Fruit fly (Drosophila melanogaster): ENCODE measurements around the gene hd.
A peak's percentile ranks its signal among the peaks of the same experiment; 100 is the strongest.

hd gene

DNA sequence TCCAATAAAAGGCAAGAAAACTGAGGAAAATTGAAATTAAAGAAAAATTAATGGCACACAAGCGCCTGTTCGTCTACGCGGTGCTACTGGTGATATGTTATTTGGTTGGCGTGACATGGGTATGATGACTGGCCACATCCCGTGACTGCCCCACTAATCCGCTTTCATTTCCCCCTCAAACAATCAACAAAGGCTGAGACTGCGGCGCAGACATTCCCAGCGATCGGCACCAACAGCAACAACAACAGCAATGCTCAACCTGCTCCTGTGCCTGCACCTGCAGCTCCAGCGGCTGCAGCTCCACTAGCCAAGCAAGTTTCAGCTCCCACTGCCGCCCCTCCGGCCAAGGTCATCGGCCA lies 19.6 kb downstream of the hd start:
- no peak for TF ChIP-seq Blimp-1 (GFP tag; optimal IDR thresholded peaks at IDR 0.05)
- TF ChIP-seq CG4318 (GFP tag; optimal IDR thresholded peaks at IDR 0.05), result no peak
- no peak for TF ChIP-seq Hr38 (GFP tag; optimal IDR thresholded peaks at IDR 0.05)
- no peak for TF ChIP-seq topi (GFP tag; optimal IDR thresholded peaks at IDR 0.05)
- TF ChIP-seq dac (GFP tag; optimal IDR thresholded peaks at IDR 0.05), result no peak
- TF ChIP-seq CG34406 (GFP tag; optimal IDR thresholded peaks at IDR 0.05), result no peak
- TF ChIP-seq CG1621 (tag; optimal IDR thresholded peaks at IDR 0.05), result no peak
- no peak for TF ChIP-seq fkh (GFP tag; optimal IDR thresholded peaks at IDR 0.05)
- TF ChIP-seq pdm3 (GFP tag; optimal IDR thresholded peaks at IDR 0.05), result no peak
- TF ChIP-seq CG3919 (GFP tag; optimal IDR thresholded peaks at IDR 0.05), result no peak
- TF ChIP-seq CG6276 (GFP tag; optimal IDR thresholded peaks at IDR 0.05), result no peak
- TF ChIP-seq Ets21C (GFP tag; optimal IDR thresholded peaks at IDR 0.05), result no peak

DNA sequence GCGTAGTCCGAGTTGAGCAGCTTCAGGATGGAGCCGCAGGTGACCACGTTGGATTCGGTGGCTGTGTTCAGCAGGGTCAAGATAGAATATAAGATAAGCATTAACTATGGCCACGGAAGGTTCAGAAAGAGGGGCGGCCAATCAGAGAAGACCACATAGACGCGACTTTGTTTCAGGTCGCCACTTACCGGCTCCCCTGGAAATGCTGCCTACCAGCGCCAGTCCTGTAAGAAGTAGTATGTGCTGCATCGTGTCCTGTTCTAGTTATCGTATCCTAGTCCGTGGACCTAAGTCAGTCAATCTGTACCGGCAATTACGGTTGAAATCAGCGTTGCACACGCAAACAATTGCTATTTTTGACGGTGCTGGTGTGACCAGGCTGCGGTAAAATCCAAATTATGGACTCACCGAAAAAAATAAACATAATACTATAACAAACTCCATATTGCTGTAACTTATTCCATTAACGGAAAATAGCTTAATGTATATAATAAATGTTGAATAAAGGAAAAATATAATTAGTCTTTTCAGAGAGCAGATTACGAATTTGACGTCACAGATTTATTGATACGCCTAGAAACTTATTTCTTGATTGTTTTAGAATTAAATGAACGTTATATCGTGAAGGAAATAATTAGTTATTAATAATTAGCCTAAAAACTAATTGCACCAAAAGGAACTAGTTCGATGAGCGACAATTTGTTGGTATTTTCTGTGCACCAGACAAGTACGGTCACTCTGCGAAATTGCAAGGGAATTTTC lies 20.2 kb downstream of the hd start, which contains the start of the genes CG11999 and CG1161:
TSS of gene CG11999 (minus strand) at position 375 of the 762 bp plus-strand sequence.
TSS of gene CG1161 (plus strand) at position 720 of the 762 bp plus-strand sequence.
- TF ChIP-seq fd59A (GFP tag; optimal IDR thresholded peaks at IDR 0.05) (no peak), Sox14 (GFP tag; optimal IDR thresholded peaks at IDR 0.05) (peak; percentile 44), Met (GFP tag; optimal IDR thresholded peaks at IDR 0.05) (peak; percentile 33), CG11294 (GFP tag; IDR thresholded peaks at IDR 0.05) (no peak), fkh (GFP tag; optimal IDR thresholded peaks at IDR 0.05) (peak; percentile 16), esn (GFP tag; optimal IDR thresholded peaks at IDR 0.05) (peak; percentile 34), spab (GFP tag; optimal IDR thresholded peaks at IDR 0.05) (no peak), Lpt (GFP tag; optimal IDR thresholded peaks at IDR 0.05) (no peak), CG8119 (GFP tag; IDR thresholded peaks at IDR 0.05) (no peak), Eip78C (GFP tag) (peak; percentile 55), CG10669 (GFP tag; optimal IDR thresholded peaks at IDR 0.05) (no peak), acj6 (GFP tag; optimal IDR thresholded peaks at IDR 0.05) (no peak), Ets96B (tag; optimal IDR thresholded peaks at IDR 0.05) (no peak), net (GFP tag; optimal IDR thresholded peaks at IDR 0.05) (no peak), CG6163 (GFP tag; IDR thresholded peaks at IDR 0.05) (no peak), achi (GFP tag; optimal IDR thresholded peaks at IDR 0.05) (no peak), Sox15 (GFP tag; optimal IDR thresholded peaks at IDR 0.05) (no peak), CG31627 (GFP tag; optimal IDR thresholded peaks at IDR 0.05) (peak; percentile 1), CG10631 (GFP tag; optimal IDR thresholded peaks at IDR 0.05) (no peak), Hr38 (GFP tag; optimal IDR thresholded peaks at IDR 0.05) (no peak), Eip75B (GFP tag; optimal IDR thresholded peaks at IDR 0.05) (peak; percentile 34), CG32006 (GFP tag; optimal IDR thresholded peaks at IDR 0.05) (no peak), topi (GFP tag; optimal IDR thresholded peaks at IDR 0.05) (peak; percentile 24), eg (GFP tag; IDR thresholded peaks at IDR 0.05) (no peak), CG6854 (GFP tag; optimal IDR thresholded peaks at IDR 0.05) (no peak), Hr39 (GFP tag; optimal IDR thresholded peaks at IDR 0.05) (no peak), CG6808 (GFP tag; optimal IDR thresholded peaks at IDR 0.05) (no peak), dsx (GFP tag; optimal IDR thresholded peaks at IDR 0.05; ENCODE audit: poor library complexity, severe bottlenecking) (peak; percentile 41), fd85E (GFP tag; optimal IDR thresholded peaks at IDR 0.05) (no peak), lz (GFP tag; optimal IDR thresholded peaks at IDR 0.05) (peak; percentile 13), ss (GFP tag; optimal IDR thresholded peaks at IDR 0.05) (no peak), CG11762 (GFP tag; optimal IDR thresholded peaks at IDR 0.05; ENCODE audit: insufficient read depth) (no peak), cyc (GFP tag; optimal IDR thresholded peaks at IDR 0.05) (no peak), salr (GFP tag; optimal IDR thresholded peaks at IDR 0.05) (no peak), CG16779 (tag; optimal IDR thresholded peaks at IDR 0.05) (no peak), svp (GFP tag) (no peak), pdm3 (GFP tag; optimal IDR thresholded peaks at IDR 0.05) (no peak), CG4318 (GFP tag; optimal IDR thresholded peaks at IDR 0.05) (no peak), Blimp-1 (GFP tag; optimal IDR thresholded peaks at IDR 0.05) (no peak)
